Fruit fly (Drosophila melanogaster) whole organism, pupa: ENCODE results near the gene CG3919.
A peak's percentile ranks its signal among the peaks of the same experiment; 100 is the strongest.

ENCODE experiments used
- CG10348 ChIP-seq: fragments of 200-800 bp; sonication (Bioruptor generic); IDR thresholded peaks from 2 replicates; pipeline ENCODE4 v1.3.6; 2022; ENCODE audit warnings: missing biosample characterization, missing genetic modification characterization
- CG12605 ChIP-seq: fragments of 200-800 bp; sonication (Bioruptor generic); IDR thresholded peaks from 2 replicates; pipeline ENCODE4 v1.3.6; 2022; ENCODE audit warnings: missing biosample characterization, missing genetic modification characterization
- CG13204 ChIP-seq: fragments of 200-800 bp; sonication (Bioruptor generic); optimal IDR thresholded peaks from 2 replicates; lab custom pipeline; 2018; ENCODE audit warnings: missing biosample characterization, mild to moderate bottlenecking, missing genetic modification characterization, moderate library complexity
- CG14655 ChIP-seq: fragments of 200-800 bp; sonication (Bioruptor generic); optimal IDR thresholded peaks from 3 replicates; lab custom pipeline; 2017; ENCODE audit warnings: mild to moderate bottlenecking, missing biosample characterization, missing genetic modification reagents, missing genetic modification characterization
- CG15710 ChIP-seq: fragments of 200-800 bp; sonication (Bioruptor generic); optimal IDR thresholded peaks from 2 replicates; lab custom pipeline; 2018; ENCODE audit warnings: missing biosample characterization, mild to moderate bottlenecking, missing genetic modification characterization, moderate library complexity
- CG17806 ChIP-seq: fragments of 200-800 bp; sonication (Bioruptor generic); optimal IDR thresholded peaks from 2 replicates; lab custom pipeline; 2018; ENCODE audit warnings: missing biosample characterization, mild to moderate bottlenecking, missing genetic modification characterization, moderate library complexity
- CG32121 ChIP-seq: fragments of 200-800 bp; sonication (Bioruptor generic); IDR thresholded peaks from 2 replicates; pipeline ENCODE4 v1.3.6; 2022; ENCODE audit warnings: missing biosample characterization, missing genetic modification characterization
- CG34367 ChIP-seq: fragments of 200-800 bp; sonication (Bioruptor generic); optimal IDR thresholded peaks from 2 replicates; lab custom pipeline; 2018; ENCODE audit warnings: missing biosample characterization, mild to moderate bottlenecking, missing genetic modification characterization
- CG4496 ChIP-seq: fragments of 200-800 bp; sonication (Bioruptor generic); IDR thresholded peaks from 3 replicates; pipeline ENCODE4 v1.3.6; 2022; ENCODE audit warnings: missing biosample characterization, missing genetic modification characterization
- CG8159 ChIP-seq: fragments of 200-800 bp; sonication (Bioruptor generic); optimal IDR thresholded peaks from 3 replicates; lab custom pipeline; 2018; ENCODE audit warnings: missing biosample characterization, mild to moderate bottlenecking, missing genetic modification characterization, moderate library complexity
- CG8301 ChIP-seq: fragments of 200-800 bp; sonication (Bioruptor generic); optimal IDR thresholded peaks from 2 replicates; lab custom pipeline; 2018; ENCODE audit warnings: missing biosample characterization, mild to moderate bottlenecking, missing genetic modification characterization
- CG9948 ChIP-seq: fragments of 200-800 bp; sonication (Bioruptor generic); optimal IDR thresholded peaks from 2 replicates; lab custom pipeline; 2018; ENCODE audit warnings: missing biosample characterization, mild to moderate bottlenecking, missing genetic modification characterization, moderate library complexity
- D1 ChIP-seq: fragments of 200-800 bp; sonication (Bioruptor generic); optimal IDR thresholded peaks from 2 replicates; lab custom pipeline; 2018; ENCODE audit warnings: missing biosample characterization, mild to moderate bottlenecking, missing genetic modification characterization, moderate library complexity
- EcR ChIP-seq: fragments of 200-800 bp; sonication (Bioruptor generic); optimal IDR thresholded peaks from 3 replicates; lab custom pipeline; 2019; ENCODE audit warnings: missing biosample characterization, missing genetic modification characterization, mild to moderate bottlenecking, moderate library complexity, missing genetic modification reagents
- Ets98B ChIP-seq: fragments of 200-800 bp; sonication (Bioruptor generic); IDR thresholded peaks from 2 replicates; pipeline ENCODE4 v1.3.6; 2022; ENCODE audit warnings: missing biosample characterization, missing genetic modification characterization
- Pif1A ChIP-seq: fragments of 200-800 bp; sonication (Bioruptor generic); optimal IDR thresholded peaks from 3 replicates; lab custom pipeline; 2016; ENCODE audit warnings: missing biosample characterization, missing genetic modification characterization
- Pif1B ChIP-seq: fragments of 200-800 bp; sonication (Bioruptor generic); optimal IDR thresholded peaks from 3 replicates; lab custom pipeline; 2016; ENCODE audit warnings: missing biosample characterization, missing genetic modification characterization
- Snoo ChIP-seq: fragments of 200-800 bp; sonication (Bioruptor generic); optimal IDR thresholded peaks from 3 replicates; lab custom pipeline; 2017; ENCODE audit warnings: missing biosample characterization, mild to moderate bottlenecking, missing genetic modification characterization, inconsistent platforms
- fd96Ca ChIP-seq: fragments of 200-800 bp; sonication (Bioruptor generic); IDR thresholded peaks from 3 replicates; pipeline ENCODE4 v1.3.6; 2022; ENCODE audit warnings: missing biosample characterization, missing genetic modification characterization
- gl ChIP-seq: fragments of 200-800 bp; sonication (Bioruptor generic); optimal IDR thresholded peaks from 2 replicates; lab custom pipeline; 2018; ENCODE audit warnings: missing biosample characterization, mild to moderate bottlenecking, missing genetic modification characterization
- rn ChIP-seq: fragments of 200-800 bp; sonication (Bioruptor generic); IDR thresholded peaks from 2 replicates; pipeline ENCODE4 v1.3.6; 2022; ENCODE audit warnings: missing biosample characterization, missing genetic modification characterization

The CG3919 gene

DNA sequence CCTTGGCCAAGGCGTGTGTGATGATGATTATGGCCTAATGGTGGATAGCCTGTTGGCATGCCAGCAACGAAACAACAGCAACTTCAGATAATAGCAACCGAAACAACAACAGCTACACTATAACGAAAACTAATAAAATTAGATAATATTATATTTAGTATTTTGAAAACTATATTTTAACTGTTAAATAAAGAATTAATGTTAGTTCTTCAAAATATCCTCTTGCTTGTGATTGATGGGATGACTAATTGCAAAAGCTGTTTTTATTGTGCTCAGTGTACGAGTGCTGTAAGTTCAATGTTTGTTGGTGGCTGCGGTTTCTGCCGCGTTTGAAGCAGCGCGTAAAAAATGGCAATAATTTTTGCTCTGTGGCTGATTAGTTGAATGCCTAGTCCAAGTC lies 51.9 kb downstream of the CG3919 start:
- TF ChIP-seq CG4496 (GFP tag; lab: Robert Waterston, UW): peak; percentile 33; the same call in 1 of the 3 replicates
- peak; percentile 15 for TF ChIP-seq CG15710
- peak; percentile 47 for TF ChIP-seq Ets98B (GFP tag; lab: Robert Waterston, UW)
- no peak for TF ChIP-seq EcR (GFP tag; lab: Kevin White, UChicago)
- no peak for TF ChIP-seq D1 (tag; lab: Kevin White, UChicago)
- peak; percentile 72 for TF ChIP-seq CG14655
- TF ChIP-seq fd96Ca (GFP tag; lab: Robert Waterston, UW): 0 out of 3 replicates have a peak, but pooled peaks have one; percentile 24
- TF ChIP-seq CG8301 (tag; lab: Kevin White, UChicago): peak; percentile 52
- no peak for TF ChIP-seq gl (tag; lab: Kevin White, UChicago)
- peak; percentile 43 for TF ChIP-seq CG34367 (tag; lab: Kevin White, UChicago)
- TF ChIP-seq Snoo (tag; lab: Kevin White, UChicago): no peak
- TF ChIP-seq CG8159 (tag; lab: Kevin White, UChicago): peak; percentile 28
- TF ChIP-seq CG10348: no peak
- no peak for TF ChIP-seq CG13204 (GFP tag; lab: Kevin White, UChicago)
- TF ChIP-seq CG12605 (GFP tag; lab: Robert Waterston, UW): 0 out of 2 replicates have a peak, but pooled peaks have one; percentile 32
- TF ChIP-seq Pif1A (GFP tag; lab: Kevin White, UChicago): peak; percentile 6
- TF ChIP-seq CG9948 (tag; lab: Kevin White, UChicago): peak; percentile 74
- peak; percentile 61 for TF ChIP-seq CG17806 (tag; lab: Kevin White, UChicago)
- no peak for TF ChIP-seq rn (GFP tag; lab: Robert Waterston, UW)
- TF ChIP-seq CG32121 (GFP tag; lab: Robert Waterston, UW): no peak
- TF ChIP-seq Pif1B (GFP tag; lab: Kevin White, UChicago): peak; percentile 18
